Worm (Caenorhabditis elegans): ENCODE data around the gene W06D12.6.

DNA sequence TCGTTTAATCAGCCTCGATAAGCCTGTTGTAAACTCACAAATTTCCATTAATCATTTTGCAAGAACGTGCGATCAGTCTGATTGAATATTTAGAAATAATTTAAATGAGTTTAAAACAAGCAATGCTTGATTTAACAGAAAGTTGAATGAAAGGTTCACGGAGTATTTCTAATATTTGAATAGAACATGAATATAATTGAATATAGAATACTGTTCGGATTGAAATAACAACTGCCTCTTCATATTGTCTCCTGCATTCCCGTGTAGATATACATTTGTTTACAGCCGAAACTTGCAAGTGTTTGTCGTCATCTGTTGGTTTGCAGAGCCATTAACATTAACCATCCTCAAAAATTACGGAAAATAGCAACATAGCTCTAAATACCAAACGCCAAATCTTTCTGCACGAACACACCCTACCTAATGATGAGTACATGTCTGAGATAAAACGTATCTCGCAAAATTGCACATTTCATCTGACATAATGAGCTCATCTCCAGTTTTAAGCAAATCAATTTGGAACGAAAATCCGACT lies 5.1 kb upstream of the W06D12.6 start, which contains the start of the genes Y26G10.5 and srh-32:
- TF ChIP-seq dao-5 (tag; optimal IDR thresholded peaks at IDR 0.05) (no peak), him-1 (tag; optimal IDR thresholded peaks at IDR 0.05) (no peak)
